Fruit fly (Drosophila melanogaster): ENCODE data around the gene phu.
A peak's percentile ranks its signal among the peaks of the same experiment; 100 is the strongest.

The phu gene

DNA sequence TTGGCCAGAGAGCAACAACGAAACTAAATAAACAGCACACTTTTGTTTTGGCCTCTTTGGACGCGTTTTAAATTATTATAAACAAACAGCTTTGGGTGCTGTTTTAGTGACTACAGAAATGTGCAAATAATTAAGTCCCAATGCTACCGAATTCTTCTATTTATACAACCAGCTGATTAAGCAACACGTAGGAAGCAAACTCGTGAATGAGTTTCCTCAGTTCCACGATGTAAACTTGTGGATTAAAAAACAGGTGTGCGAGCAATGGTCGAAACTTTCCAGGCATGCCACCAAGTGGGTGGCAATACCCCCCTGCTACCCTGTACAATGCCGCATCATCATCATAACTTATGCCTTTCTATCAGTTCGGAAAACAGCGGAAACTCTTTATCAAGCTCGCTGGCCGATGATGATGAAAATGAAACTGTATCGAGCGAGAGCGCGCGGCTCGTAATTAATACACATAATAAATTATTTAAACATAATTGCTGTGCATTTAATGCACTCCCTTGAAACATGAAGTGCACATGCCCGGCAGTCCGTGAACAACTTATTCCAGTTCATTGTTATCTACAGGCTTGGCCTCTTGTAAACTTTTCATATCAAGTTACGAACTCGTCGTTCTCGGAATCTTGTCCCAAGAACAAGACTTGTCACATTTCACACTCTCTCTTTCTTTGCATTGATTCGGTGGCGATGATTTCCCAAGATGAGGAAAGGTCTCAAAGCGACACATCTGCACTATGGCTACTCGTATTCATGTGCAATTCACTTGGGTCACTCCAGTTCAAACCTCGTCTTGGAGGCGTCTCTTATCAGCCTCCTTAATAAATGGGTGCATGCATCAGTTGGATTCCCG is 5.8 kb downstream of the phu start (continued):
- peak; percentile 1 for TF ChIP-seq CG12071 (GFP tag; optimal IDR thresholded peaks at IDR 0.05)
- TF ChIP-seq Xrp1 (GFP tag; IDR thresholded peaks at IDR 0.05) = no peak
- no peak for TF ChIP-seq CG9437 (GFP tag; optimal IDR thresholded peaks at IDR 0.05)
- TF ChIP-seq Neu2 (GFP tag; optimal IDR thresholded peaks at IDR 0.05; ENCODE audit: borderline replicate concordance) = no peak
- no peak for TF ChIP-seq sqz (GFP tag; optimal IDR thresholded peaks at IDR 0.05)
- TF ChIP-seq CG18764 (GFP tag; optimal IDR thresholded peaks at IDR 0.05) = no peak
- TF ChIP-seq sd (tag; optimal IDR thresholded peaks at IDR 0.05) = peak; percentile 42
- TF ChIP-seq Sry-β (GFP tag; optimal IDR thresholded peaks at IDR 0.05) = no peak
- TF ChIP-seq lov (optimal IDR thresholded peaks at IDR 0.05) = no peak
- TF ChIP-seq lov (GFP tag; IDR thresholded peaks at IDR 0.05) = no peak
- no peak for TF ChIP-seq Nf-YB (GFP tag; optimal IDR thresholded peaks at IDR 0.05)
- TF ChIP-seq fd102C (GFP tag; optimal IDR thresholded peaks at IDR 0.05) = no peak
- no peak for TF ChIP-seq bowl (GFP tag; IDR thresholded peaks at IDR 0.05)
- TF ChIP-seq sens (GFP tag) = peak; percentile 11
- TF ChIP-seq ci (GFP tag; IDR thresholded peaks at IDR 0.05) = no peak
- TF ChIP-seq Rx (GFP tag; IDR thresholded peaks at IDR 0.05) = 0 out of 2 replicates have a peak, but pooled peaks have one; percentile 15
- TF ChIP-seq D19B (GFP tag; optimal IDR thresholded peaks at IDR 0.05) = peak; percentile 84
- TF ChIP-seq Ssrp (tag; optimal IDR thresholded peaks at IDR 0.05) = no peak
- TF ChIP-seq lmd (GFP tag; IDR thresholded peaks at IDR 0.05) = no peak
- no peak for TF ChIP-seq CG1832 (GFP tag; optimal IDR thresholded peaks at IDR 0.05)
- no peak for TF ChIP-seq Bteb2 (GFP tag; optimal IDR thresholded peaks at IDR 0.05)
- no peak for TF ChIP-seq sna (GFP tag; IDR thresholded peaks at IDR 0.05; ENCODE audit: partially characterized antibody)
- TF ChIP-seq CrebB (tag; optimal IDR thresholded peaks at IDR 0.05) = no peak
- TF ChIP-seq cg (GFP tag; optimal IDR thresholded peaks at IDR 0.05) = no peak
- no peak for TF ChIP-seq klu (GFP tag; IDR thresholded peaks at IDR 0.05)
- no peak for TF ChIP-seq tio (GFP tag; optimal IDR thresholded peaks at IDR 0.05)
- TF ChIP-seq Pdp1 (GFP tag; optimal IDR thresholded peaks at IDR 0.05) = peak in 1 of 2 experiments; percentile 55
- no peak for TF ChIP-seq CG17361 (GFP tag; IDR thresholded peaks at IDR 0.05)
- no peak for TF ChIP-seq MTF-1 (GFP tag; optimal IDR thresholded peaks at IDR 0.05; ENCODE audit: borderline replicate concordance)
- no peak for TF ChIP-seq so (GFP tag; IDR thresholded peaks at IDR 0.05)
- TF ChIP-seq zfh2 (GFP tag; optimal IDR thresholded peaks at IDR 0.05) = no peak
- no peak for TF ChIP-seq CG1602 (GFP tag; optimal IDR thresholded peaks at IDR 0.05)
- no peak for TF ChIP-seq otp (GFP tag; IDR thresholded peaks at IDR 0.05)
- TF ChIP-seq fd3F (GFP tag; optimal IDR thresholded peaks at IDR 0.05) = no peak
- peak; percentile 43; the same call in 1 of the 2 replicates for TF ChIP-seq Rfx (GFP tag; IDR thresholded peaks at IDR 0.05)
- peak; percentile 30 for TF ChIP-seq CG10543 (GFP tag; optimal IDR thresholded peaks at IDR 0.05)
- peak; percentile 11 for TF ChIP-seq CG9817 (tag; optimal IDR thresholded peaks at IDR 0.05)
- TF ChIP-seq crol (GFP tag; IDR thresholded peaks at IDR 0.05) = 0 out of 2 replicates have a peak, but pooled peaks have one; percentile 6
- TF ChIP-seq Lim3 (GFP tag; IDR thresholded peaks at IDR 0.05) = no peak
- TF ChIP-seq ase (GFP tag; IDR thresholded peaks at IDR 0.05) = no peak
- TF ChIP-seq H2.0 (GFP tag; IDR thresholded peaks at IDR 0.05) = no peak
- TF ChIP-seq gfzf (GFP tag; optimal IDR thresholded peaks at IDR 0.05) = no peak
- TF ChIP-seq gro (GFP tag; optimal IDR thresholded peaks at IDR 0.05) = no peak
- no peak for TF ChIP-seq Trl (optimal IDR thresholded peaks at IDR 0.05)
- TF ChIP-seq Trl (GFP tag; optimal IDR thresholded peaks at IDR 0.05) = no peak
- no peak for TF ChIP-seq Elba2 (GFP tag; optimal IDR thresholded peaks at IDR 0.05)
- TF ChIP-seq CG18262 (tag; optimal IDR thresholded peaks at IDR 0.05) = no peak
- TF ChIP-seq NFAT (GFP tag; IDR thresholded peaks at IDR 0.05) = peak; percentile 38; the same call in 1 of the 2 replicates
- TF ChIP-seq zfh1 (GFP tag; IDR thresholded peaks at IDR 0.05) = no peak
- 0 out of 2 replicates have a peak, but pooled peaks have one; percentile 26 for TF ChIP-seq sob (GFP tag; IDR thresholded peaks at IDR 0.05)
